Fruit fly (Drosophila melanogaster) whole organism, adult: ENCODE measurements around the gene her.

Source experiments
- CG11617 ChIP-seq: fragments of 200-800 bp; sonication (Bioruptor generic); optimal IDR thresholded peaks from 2 replicates; lab custom pipeline; 2017; ENCODE audit warnings: mild to moderate bottlenecking, missing biosample characterization, missing genetic modification reagents, missing genetic modification characterization
- CG14711 ChIP-seq: fragments of 200-800 bp; sonication (Bioruptor generic); optimal IDR thresholded peaks from 2 replicates; lab custom pipeline; 2018; ENCODE audit warnings: missing biosample characterization, mild to moderate bottlenecking, missing genetic modification characterization, moderate library complexity
- CG5204 ChIP-seq: fragments of 200-800 bp; sonication (Bioruptor generic); optimal IDR thresholded peaks from 2 replicates; lab custom pipeline; 2016; ENCODE audit warnings: missing biosample characterization, missing genetic modification characterization
- CG7045 ChIP-seq: fragments of 200-800 bp; sonication (Bioruptor generic); optimal IDR thresholded peaks from 2 replicates; lab custom pipeline; 2017; ENCODE audit warnings: missing biosample characterization, mild to moderate bottlenecking, missing genetic modification characterization
- Crg-1 ChIP-seq: fragments of 200-800 bp; sonication (Bioruptor generic); optimal IDR thresholded peaks from 2 replicates; lab custom pipeline; 2016; ENCODE audit warnings: missing biosample characterization, missing genetic modification characterization
- Hr96 ChIP-seq: fragments of 200-800 bp; sonication (Bioruptor generic); optimal IDR thresholded peaks from 2 replicates; lab custom pipeline; 2016; ENCODE audit warnings: missing biosample characterization, missing genetic modification characterization
- Mnt ChIP-seq: fragments of 200-800 bp; sonication (Bioruptor generic); optimal IDR thresholded peaks from 2 replicates; lab custom pipeline; 2016; ENCODE audit warnings: missing biosample characterization, mild to moderate bottlenecking, missing genetic modification characterization
- cic ChIP-seq: fragments of 200-800 bp; sonication (Bioruptor generic); optimal IDR thresholded peaks from 2 replicates; lab custom pipeline; 2017; ENCODE audit warnings: missing biosample characterization, mild to moderate bottlenecking, missing genetic modification characterization, moderate library complexity
- cnc ChIP-seq, 2 experiments: fragments of >200 bp; optimal IDR thresholded peaks; 2 replicates each; lab custom pipeline; 2017
- kay ChIP-seq: fragments of 200-800 bp; sonication (Bioruptor generic); peaks from one replicate; lab custom pipeline; 2016; ENCODE audit warnings: missing biosample characterization, missing genetic modification characterization, borderline replicate concordance
- ovo ChIP-seq: fragments of 200-800 bp; sonication (Bioruptor generic); optimal IDR thresholded peaks from 2 replicates; lab custom pipeline; 2016; ENCODE audit warnings: missing biosample characterization, missing genetic modification characterization
- pad ChIP-seq: fragments of 200-800 bp; sonication (Bioruptor generic); optimal IDR thresholded peaks from 3 replicates; lab custom pipeline; 2017; ENCODE audit warnings: missing biosample characterization, missing genetic modification characterization, mild to moderate bottlenecking, moderate library complexity, missing genetic modification reagents
- tj ChIP-seq: fragments of 200-800 bp; sonication (Bioruptor generic); optimal IDR thresholded peaks from 3 replicates; lab custom pipeline; 2017; ENCODE audit warnings: missing biosample characterization, mild to moderate bottlenecking, missing genetic modification characterization, moderate library complexity
- toe ChIP-seq: fragments of 200-800 bp; sonication (Bioruptor generic); optimal IDR thresholded peaks from 2 replicates; lab custom pipeline; 2016; ENCODE audit warnings: missing biosample characterization, missing genetic modification characterization

dm6 chr2L:16643961-16644360 is 33.0 kb upstream of the her start:
- no peak for TF ChIP-seq pad
- no peak for TF ChIP-seq kay
- peak; percentile 6 for TF ChIP-seq CG14711 (tag; lab: Kevin White, UChicago)
- no peak for TF ChIP-seq Mnt (GFP tag; lab: Kevin White, UChicago)
- no peak for TF ChIP-seq cnc (optimal IDR thresholded peaks at IDR 0.05; lab: Kevin White, UChicago)
- no peak for TF ChIP-seq toe (GFP tag; lab: Kevin White, UChicago)
- no peak for TF ChIP-seq cic (GFP tag; lab: Kevin White, UChicago)
- TF ChIP-seq ovo: no peak
- TF ChIP-seq CG11617 (GFP tag; lab: Kevin White, UChicago): no peak
- no peak for TF ChIP-seq CG7045 (GFP tag; lab: Kevin White, UChicago)
- no peak for TF ChIP-seq Hr96 (GFP tag; lab: Kevin White, UChicago)
- no peak for TF ChIP-seq tj (GFP tag; lab: Kevin White, UChicago)
- no peak for TF ChIP-seq CG5204 (GFP tag; lab: Kevin White, UChicago)
- TF ChIP-seq Crg-1 (GFP tag; lab: Kevin White, UChicago): no peak
